Worm (Caenorhabditis elegans) whole organism, late embryonic: Measurements from ENCODE around the gene C18F10.7.

ENCODE experiments used
- C08G9.2 ChIP-seq: sonication (generic microtip); optimal IDR thresholded peaks from 2 replicates; lab custom pipeline; 2016; ENCODE audit warnings: mild to moderate bottlenecking, missing genetic modification characterization, moderate library complexity, missing compliant biosample characterization
- ceh-14 ChIP-seq: sonication (generic microtip); optimal IDR thresholded peaks from 2 replicates; lab custom pipeline; 2016; ENCODE audit warnings: missing genotype, missing genetic modification characterization, missing compliant biosample characterization
- ceh-18 ChIP-seq: sonication (generic microtip); optimal IDR thresholded peaks from 2 replicates; lab custom pipeline; 2016; ENCODE audit warnings: missing genetic modification characterization, missing compliant biosample characterization
- ceh-19 ChIP-seq: fragments of 200-800 bp; sonication (Bioruptor generic); optimal IDR thresholded peaks from 2 replicates; lab custom pipeline; 2018; ENCODE audit warnings: mild to moderate bottlenecking, missing genetic modification characterization, missing compliant biosample characterization
- ceh-2 ChIP-seq: sonication (generic microtip); optimal IDR thresholded peaks from 2 replicates; lab custom pipeline; 2016; ENCODE audit warnings: missing genotype, missing genetic modification characterization, missing compliant biosample characterization
- ceh-24 ChIP-seq: sonication (generic microtip); optimal IDR thresholded peaks from 2 replicates; lab custom pipeline; 2016; ENCODE audit warnings: mild to moderate bottlenecking, missing genetic modification characterization, missing compliant biosample characterization
- ceh-30 ChIP-seq: fragments of 150-350 bp; optimal IDR thresholded peaks from 2 replicates; lab custom pipeline; 2014; ENCODE audit warnings: missing biosample characterization, missing genetic modification characterization
- ceh-31 ChIP-seq: sonication (generic microtip); optimal IDR thresholded peaks from 2 replicates; lab custom pipeline; 2016; ENCODE audit warnings: missing genetic modification characterization, missing compliant biosample characterization
- ceh-48 ChIP-seq: sonication (generic microtip); optimal IDR thresholded peaks from 2 replicates; lab custom pipeline; 2016; ENCODE audit warnings: missing genetic modification characterization, inconsistent platforms, missing compliant biosample characterization
- ceh-6 ChIP-seq: fragments of 200-800 bp; sonication (Bioruptor generic); optimal IDR thresholded peaks from 2 replicates; lab custom pipeline; 2018; ENCODE audit warnings: mild to moderate bottlenecking, missing genetic modification characterization, missing compliant biosample characterization
- che-1 ChIP-seq: sonication (generic microtip); optimal IDR thresholded peaks from 2 replicates; lab custom pipeline; 2016; ENCODE audit warnings: mild to moderate bottlenecking, missing genetic modification characterization, missing compliant biosample characterization
- dmd-4 ChIP-seq: sonication (generic microtip); optimal IDR thresholded peaks from 2 replicates; lab custom pipeline; 2016; ENCODE audit warnings: borderline replicate concordance, missing genetic modification characterization, missing compliant biosample characterization
- elt-4 ChIP-seq: sonication (generic microtip); optimal IDR thresholded peaks from 2 replicates; lab custom pipeline; 2016; ENCODE audit warnings: missing genetic modification characterization, missing compliant biosample characterization
- eyg-1 ChIP-seq: sonication (generic microtip); optimal IDR thresholded peaks from 2 replicates; lab custom pipeline; 2016; ENCODE audit warnings: missing genotype, missing genetic modification characterization, missing compliant biosample characterization
- fkh-6 ChIP-seq: sonication (generic microtip); optimal IDR thresholded peaks from 2 replicates; lab custom pipeline; 2016; ENCODE audit warnings: missing genetic modification characterization, missing compliant biosample characterization
- gmeb-2 ChIP-seq: sonication (generic microtip); optimal IDR thresholded peaks from 2 replicates; lab custom pipeline; 2016; ENCODE audit warnings: missing genetic modification characterization, inconsistent platforms, missing compliant biosample characterization
- hlh-13 ChIP-seq: fragments of 200-800 bp; sonication (Bioruptor generic); optimal IDR thresholded peaks from 2 replicates; lab custom pipeline; 2018; ENCODE audit warnings: mild to moderate bottlenecking, missing genetic modification characterization, missing compliant biosample characterization
- hlh-15 ChIP-seq: sonication (generic microtip); optimal IDR thresholded peaks from 2 replicates; lab custom pipeline; 2016; ENCODE audit warnings: missing genetic modification characterization, missing compliant biosample characterization
- hlh-8 ChIP-seq: sonication (generic microtip); optimal IDR thresholded peaks from 2 replicates; lab custom pipeline; 2016; ENCODE audit warnings: missing genotype, missing genetic modification characterization, missing compliant biosample characterization
- madf-2 ChIP-seq: sonication (generic microtip); optimal IDR thresholded peaks from 2 replicates; lab custom pipeline; 2017; ENCODE audit warnings: missing genetic modification characterization, missing compliant biosample characterization
- nhr-11 ChIP-seq: fragments of 150-350 bp; optimal IDR thresholded peaks from 2 replicates; lab custom pipeline; 2014; ENCODE audit warnings: missing biosample characterization, missing genetic modification characterization
- nhr-232 ChIP-seq: sonication (generic microtip); optimal IDR thresholded peaks from 2 replicates; lab custom pipeline; 2016; ENCODE audit warnings: missing genetic modification characterization, missing compliant biosample characterization
- npax-4 ChIP-seq: sonication (generic microtip); optimal IDR thresholded peaks from 2 replicates; lab custom pipeline; 2016; ENCODE audit warnings: missing genetic modification characterization, missing compliant biosample characterization
- odd-2 ChIP-seq: sonication (generic microtip); optimal IDR thresholded peaks from 2 replicates; lab custom pipeline; 2017; ENCODE audit warnings: antibody characterized with exemption, mild to moderate bottlenecking, missing genetic modification characterization, missing compliant biosample characterization
- pag-3 ChIP-seq: sonication (generic microtip); optimal IDR thresholded peaks from 2 replicates; lab custom pipeline; 2016; ENCODE audit warnings: missing compliant biosample characterization, missing genetic modification characterization, borderline replicate concordance
- pat-9 ChIP-seq: fragments of 200-800 bp; sonication (Bioruptor generic); optimal IDR thresholded peaks from 2 replicates; lab custom pipeline; 2018; ENCODE audit warnings: mild to moderate bottlenecking, missing genetic modification characterization, moderate library complexity, missing compliant biosample characterization
- pha-2 ChIP-seq: sonication (generic microtip); optimal IDR thresholded peaks from 2 replicates; lab custom pipeline; 2017; ENCODE audit warnings: mild to moderate bottlenecking, missing genetic modification characterization, missing compliant biosample characterization
- pha-4 ChIP-seq: fragments of 150-350 bp; optimal IDR thresholded peaks from 2 replicates; lab custom pipeline; 2018; ENCODE audit warnings: missing biosample characterization, missing genetic modification reagents, missing genetic modification characterization
- ref-2 ChIP-seq: sonication (generic microtip); optimal IDR thresholded peaks from 2 replicates; lab custom pipeline; 2016; ENCODE audit warnings: missing genetic modification characterization, missing compliant biosample characterization
- sdc-2 ChIP-seq: sonication (generic microtip); optimal IDR thresholded peaks from 2 replicates; lab custom pipeline; 2016; ENCODE audit warnings: missing genotype, missing genetic modification characterization, missing compliant biosample characterization
- unc-42 ChIP-seq: sonication (generic microtip); optimal IDR thresholded peaks from 2 replicates; lab custom pipeline; 2016; ENCODE audit warnings: missing genotype, missing genetic modification characterization, missing compliant biosample characterization
- unc-55 ChIP-seq: sonication (generic microtip); optimal IDR thresholded peaks from 2 replicates; lab custom pipeline; 2017; ENCODE audit warnings: missing biosample characterization, missing genetic modification reagents, missing genetic modification characterization

C18F10.7 gene

DNA sequence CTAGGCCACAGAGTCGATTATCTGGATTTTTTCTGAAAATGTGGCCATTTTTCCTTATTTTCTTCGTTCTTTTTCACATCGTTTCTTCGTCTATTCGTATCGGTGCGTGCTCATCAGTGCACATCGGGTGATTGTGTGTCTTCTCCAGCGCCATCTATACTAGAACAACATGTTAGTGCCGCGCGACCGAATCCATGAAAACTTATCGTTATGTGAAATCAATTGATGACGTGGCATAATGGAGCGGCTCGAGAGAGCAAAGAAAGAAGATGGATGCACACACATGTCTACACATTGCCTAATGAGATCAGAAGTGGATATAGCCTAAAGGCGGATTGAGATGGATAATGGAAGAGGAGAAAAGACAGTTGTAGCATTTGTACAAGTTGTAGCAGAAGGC is 34.1 kb upstream of the C18F10.7 start:
- TF ChIP-seq ceh-31 (tag; lab: Kevin White, UChicago) (no peak), unc-42 (tag; lab: Kevin White, UChicago) (peak; percentile 34)

ce11 chrIII:6311452-6311851 is 33.3 kb upstream of the C18F10.7 start:
- TF ChIP-seq che-1 (tag; lab: Kevin White, UChicago) (no peak), nhr-232 (tag; lab: Kevin White, UChicago) (no peak), elt-4 (tag; lab: Kevin White, UChicago) (no peak), ceh-48 (tag; lab: Kevin White, UChicago) (no peak), pha-4 (tag; lab: Kevin White, UChicago) (no peak), gmeb-2 (tag; lab: Kevin White, UChicago) (no peak), pha-2 (tag; lab: Kevin White, UChicago) (no peak), sdc-2 (tag; lab: Kevin White, UChicago) (no peak), hlh-15 (tag; lab: Kevin White, UChicago) (no peak), ceh-2 (tag; lab: Kevin White, UChicago) (no peak), ceh-24 (tag; lab: Kevin White, UChicago) (no peak), ceh-14 (tag; lab: Kevin White, UChicago) (no peak), pat-9 (no peak)
- TF ChIP-seq, all 69 proteins: peak for 0

- TF ChIP-seq unc-42 (tag; lab: Kevin White, UChicago) = peak; percentile 90
- TF ChIP-seq ceh-31 (tag; lab: Kevin White, UChicago) = no peak
- TF ChIP-seq unc-55 (GFP tag; lab: Kevin White, UChicago) = no peak
- no peak for TF ChIP-seq C08G9.2
- TF ChIP-seq odd-2 (tag; lab: Kevin White, UChicago) = no peak
- no peak for TF ChIP-seq eyg-1 (tag; lab: Kevin White, UChicago)
- TF ChIP-seq dmd-4 (tag; lab: Kevin White, UChicago) = no peak
Observed at ce11 chrIII:6310352-6310751, 32.2 kb upstream of the C18F10.7 start.

- TF ChIP-seq ceh-18 (tag; lab: Kevin White, UChicago) = no peak
- TF ChIP-seq ref-2 = no peak
- no peak for TF ChIP-seq ceh-6
- no peak for TF ChIP-seq madf-2
- no peak for TF ChIP-seq ceh-30 (tag; lab: Kevin White, UChicago)
- no peak for TF ChIP-seq dmd-4 (tag; lab: Kevin White, UChicago)
- TF ChIP-seq elt-4 (tag; lab: Kevin White, UChicago) = no peak
- no peak for TF ChIP-seq hlh-15 (tag; lab: Kevin White, UChicago)
- no peak for TF ChIP-seq npax-4
- TF ChIP-seq ceh-48 (tag; lab: Kevin White, UChicago) = no peak
- TF ChIP-seq sdc-2 (tag; lab: Kevin White, UChicago) = no peak
- TF ChIP-seq ceh-19 (GFP tag; lab: Kevin White, UChicago) = no peak
- TF ChIP-seq nhr-11 (tag; lab: Kevin White, UChicago) = no peak
- no peak for TF ChIP-seq pag-3 (tag; lab: Kevin White, UChicago)
- no peak for TF ChIP-seq fkh-6
- no peak for TF ChIP-seq hlh-13 (GFP tag; lab: Kevin White, UChicago)
- no peak for TF ChIP-seq hlh-8
- no peak for TF ChIP-seq ceh-31 (tag; lab: Kevin White, UChicago)
- TF ChIP-seq, all 69 proteins: peak for 0
Observed at ce11 chrIII:6309066-6309465, 30.9 kb upstream of the C18F10.7 start, which contains the start of gene gar-2. gar-2 (plus strand) TSS chrIII:6309366.

- TF ChIP-seq ceh-6 (no peak), hlh-13 (GFP tag; lab: Kevin White, UChicago) (no peak), ceh-14 (tag; lab: Kevin White, UChicago) (no peak), unc-42 (tag; lab: Kevin White, UChicago) (peak; percentile 56)
Observed at ce11 chrIII:6307832-6308231, 29.7 kb upstream of the C18F10.7 start.
